Fruit fly (Drosophila melanogaster): ENCODE data around the gene Mob2.

The Mob2 gene

dm6 chr3L:11536132-11536531, 25.9 kb downstream of the Mob2 start (continued):
- TF ChIP-seq CG3407 (GFP tag; optimal IDR thresholded peaks at IDR 0.05) (no peak), Hey (tag; optimal IDR thresholded peaks at IDR 0.05) (no peak), CG9932 (GFP tag; IDR thresholded peaks at IDR 0.05) (peak; percentile 53), kah (GFP tag; optimal IDR thresholded peaks at IDR 0.05) (no peak), sna (GFP tag; IDR thresholded peaks at IDR 0.05; ENCODE audit: partially characterized antibody) (no peak), Vsx1 (GFP tag; optimal IDR thresholded peaks at IDR 0.05) (peak; percentile 15), CG6654 (GFP tag; optimal IDR thresholded peaks at IDR 0.05) (no peak), sqz (GFP tag; optimal IDR thresholded peaks at IDR 0.05) (no peak), gsb (GFP tag; IDR thresholded peaks at IDR 0.05) (no peak), mld (GFP tag; IDR thresholded peaks at IDR 0.05; ENCODE audit: partially characterized antibody) (no peak), schlank (tag; optimal IDR thresholded peaks at IDR 0.05) (no peak), Atf-2 (GFP tag; optimal IDR thresholded peaks at IDR 0.05) (no peak), zen (tag; optimal IDR thresholded peaks at IDR 0.05) (no peak), CoRest (tag; optimal IDR thresholded peaks at IDR 0.05) (no peak), Xbp1 (GFP tag; optimal IDR thresholded peaks at IDR 0.05) (peak; percentile 7), CG1647 (GFP tag; optimal IDR thresholded peaks at IDR 0.05) (no peak), CG2889 (GFP tag; IDR thresholded peaks at IDR 0.05) (no peak), CG2678 (tag; optimal IDR thresholded peaks at IDR 0.05) (peak; percentile 29), CG6683 (GFP tag; optimal IDR thresholded peaks at IDR 0.05) (no peak), Sry-δ (GFP tag; optimal IDR thresholded peaks at IDR 0.05) (no peak), ken (GFP tag; IDR thresholded peaks at IDR 0.05) (no peak), pum (GFP tag; optimal IDR thresholded peaks at IDR 0.05) (no peak), Gug (GFP tag; IDR thresholded peaks at IDR 0.05) (0 out of 4 replicates have a peak, but pooled peaks have one; percentile 16), gem (tag; optimal IDR thresholded peaks at IDR 0.05) (peak; percentile 56), CG17912 (GFP tag; optimal IDR thresholded peaks at IDR 0.05) (no peak), CG33557 (GFP tag; optimal IDR thresholded peaks at IDR 0.05) (no peak), Awh (GFP tag; IDR thresholded peaks at IDR 0.05) (peak; percentile 58), PHDP (tag; optimal IDR thresholded peaks at IDR 0.05) (peak; percentile 11), Fer1 (GFP tag; optimal IDR thresholded peaks at IDR 0.05) (peak; percentile 20), CG32767 (GFP tag; IDR thresholded peaks at IDR 0.05) (no peak), nau (GFP tag; optimal IDR thresholded peaks at IDR 0.05) (no peak), Optix (GFP tag; IDR thresholded peaks at IDR 0.05) (no peak), bowl (GFP tag; IDR thresholded peaks at IDR 0.05) (no peak), Dek (tag; optimal IDR thresholded peaks at IDR 0.05) (no peak), dati (GFP tag; IDR thresholded peaks at IDR 0.05) (no peak), CG7372 (GFP tag; IDR thresholded peaks at IDR 0.05) (no peak), HmgZ (tag; optimal IDR thresholded peaks at IDR 0.05) (no peak), run (tag; optimal IDR thresholded peaks at IDR 0.05) (no peak), toy (GFP tag; IDR thresholded peaks at IDR 0.05) (no peak), hb (GFP tag; IDR thresholded peaks at IDR 0.05; ENCODE audit: partially characterized antibody) (no peak), CG10274 (GFP tag; optimal IDR thresholded peaks at IDR 0.05) (no peak), CG10979 (tag; optimal IDR thresholded peaks at IDR 0.05) (peak; percentile 41), phol (tag; optimal IDR thresholded peaks at IDR 0.05) (peak; percentile 34), Mes4 (GFP tag; optimal IDR thresholded peaks at IDR 0.05) (no peak), zen2 (GFP tag; IDR thresholded peaks at IDR 0.05; ENCODE audit: partially characterized antibody) (no peak), Sry-β (GFP tag; optimal IDR thresholded peaks at IDR 0.05) (no peak), dmrt99B (tag; optimal IDR thresholded peaks at IDR 0.05) (peak; percentile 31), ac (GFP tag; optimal IDR thresholded peaks at IDR 0.05) (no peak), CG32532 (GFP tag; IDR thresholded peaks at IDR 0.05) (peak; percentile 58; the same call in 1 of the 2 replicates), twi (tag; optimal IDR thresholded peaks at IDR 0.05) (no peak), CG10267 (tag; optimal IDR thresholded peaks at IDR 0.05) (no peak)

All from whole organism, embryonic.